Worm (Caenorhabditis elegans) whole organism, young adult: ENCODE data around the gene C48B4.13.

Source experiments
- B0336.3 ChIP-seq: fragments of 200-800 bp; sonication (Bioruptor generic); IDR thresholded peaks from 2 replicates; pipeline ENCODE4 v1.3.6; 2022; ENCODE audit warnings: missing genetic modification characterization, missing compliant biosample characterization
- C06A6.2 ChIP-seq: fragments of 200-800 bp; sonication (Bioruptor generic); conservative IDR thresholded peaks from 2 replicates; pipeline ENCODE4 v1.3.6; 2022; ENCODE audit warnings: missing genetic modification characterization, missing compliant biosample characterization
- D2030.7 ChIP-seq: fragments of 200-800 bp; sonication (Bioruptor generic); IDR thresholded peaks from 2 replicates; pipeline ENCODE4 v1.3.6; 2022; ENCODE audit warnings: missing genetic modification reagents, missing genetic modification characterization, missing compliant biosample characterization
- F23B12.7 ChIP-seq: sonication (generic microtip); optimal IDR thresholded peaks from 2 replicates; lab custom pipeline; 2017; ENCODE audit warnings: missing genetic modification characterization, mild to moderate bottlenecking, missing compliant biosample characterization, antibody characterized with exemption, moderate library complexity; ENCODE audit not compliant: insufficient read depth
- F52B5.7 ChIP-seq: sonication (generic microtip); optimal IDR thresholded peaks from 2 replicates; lab custom pipeline; 2016; ENCODE audit warnings: mild to moderate bottlenecking, missing genetic modification characterization, missing compliant biosample characterization
- F57A8.1 ChIP-seq: fragments of 200-800 bp; sonication (Bioruptor generic); optimal IDR thresholded peaks from 2 replicates; lab custom pipeline; 2018; ENCODE audit warnings: mild to moderate bottlenecking, missing genetic modification characterization, moderate library complexity, missing compliant biosample characterization
- K12H6.12 ChIP-seq: fragments of 200-800 bp; sonication (Bioruptor generic); optimal IDR thresholded peaks from 2 replicates; lab custom pipeline; 2018; ENCODE audit warnings: mild to moderate bottlenecking, missing genetic modification characterization, missing compliant biosample characterization
- T26A5.8 ChIP-seq: sonication (generic microtip); optimal IDR thresholded peaks from 2 replicates; lab custom pipeline; 2016; ENCODE audit warnings: missing genetic modification characterization, missing compliant biosample characterization
- Y53G8AR.9 ChIP-seq: fragments of 200-800 bp; sonication (Bioruptor generic); conservative IDR thresholded peaks from 2 replicates; pipeline ENCODE4 v1.3.6; 2022; ENCODE audit warnings: missing genetic modification reagents, missing genetic modification characterization, missing compliant biosample characterization
- Y56A3A.18 ChIP-seq: fragments of 200-800 bp; sonication (Bioruptor generic); IDR thresholded peaks from 2 replicates; pipeline ENCODE4 v1.3.6; 2022; ENCODE audit warnings: missing genetic modification reagents, missing genetic modification characterization, missing compliant biosample characterization
- Y67H2A.10 ChIP-seq: fragments of 200-800 bp; sonication (Bioruptor generic); conservative IDR thresholded peaks from 2 replicates; pipeline ENCODE4 v1.3.6; 2022; ENCODE audit warnings: missing genetic modification reagents, missing genetic modification characterization, missing compliant biosample characterization
- Y95B8A.8 ChIP-seq: fragments of 200-800 bp; sonication (Bioruptor generic); IDR thresholded peaks from 2 replicates; pipeline ENCODE4 v1.3.6; 2022; ENCODE audit warnings: missing genetic modification reagents, missing genetic modification characterization, missing compliant biosample characterization
- aptf-2 ChIP-seq: fragments of 200-800 bp; sonication (Bioruptor generic); conservative IDR thresholded peaks from 2 replicates; pipeline ENCODE4 v1.3.6; 2022; ENCODE audit warnings: missing genetic modification reagents, missing genetic modification characterization, missing compliant biosample characterization
- athp-1 ChIP-seq: sonication (generic microtip); optimal IDR thresholded peaks from 2 replicates; lab custom pipeline; 2017; ENCODE audit warnings: mild to moderate bottlenecking, missing genetic modification characterization, missing compliant biosample characterization
- attf-5 ChIP-seq: fragments of 200-800 bp; sonication (Bioruptor generic); optimal IDR thresholded peaks from 2 replicates; lab custom pipeline; 2018; ENCODE audit warnings: mild to moderate bottlenecking, missing genetic modification characterization, missing compliant biosample characterization
- attf-6 ChIP-seq: fragments of 200-800 bp; sonication (Bioruptor generic); IDR thresholded peaks from 2 replicates; pipeline ENCODE4 v1.3.6; 2022; ENCODE audit warnings: missing genetic modification reagents, missing genetic modification characterization, missing compliant biosample characterization
- bed-1 ChIP-seq: fragments of 200-800 bp; sonication (Bioruptor generic); IDR thresholded peaks from 2 replicates; pipeline ENCODE4 v1.3.6; 2022; ENCODE audit warnings: missing genetic modification reagents, missing genetic modification characterization, missing compliant biosample characterization
- ceh-100 ChIP-seq: fragments of 200-800 bp; sonication (Bioruptor generic); IDR thresholded peaks from 2 replicates; pipeline ENCODE4 v1.3.6; 2022; ENCODE audit warnings: missing genetic modification reagents, missing genetic modification characterization, missing compliant biosample characterization
- ceh-27 ChIP-seq: fragments of 200-800 bp; sonication (Bioruptor generic); optimal IDR thresholded peaks from 2 replicates; lab custom pipeline; 2018; ENCODE audit warnings: mild to moderate bottlenecking, missing genetic modification characterization, moderate library complexity, missing compliant biosample characterization
- ceh-40 ChIP-seq: fragments of 200-800 bp; sonication (Bioruptor generic); IDR thresholded peaks from 2 replicates; pipeline ENCODE4 v1.3.6; 2022; ENCODE audit warnings: missing genetic modification characterization, missing compliant biosample characterization
- dox-1 ChIP-seq: fragments of 200-800 bp; sonication (Bioruptor generic); IDR thresholded peaks from 2 replicates; pipeline ENCODE4 v1.3.6; 2022; ENCODE audit warnings: missing genetic modification reagents, missing genetic modification characterization, missing compliant biosample characterization
- dpff-1 ChIP-seq: sonication (generic microtip); optimal IDR thresholded peaks from 2 replicates; lab custom pipeline; 2017; ENCODE audit warnings: mild to moderate bottlenecking, missing genetic modification characterization, missing compliant biosample characterization
- fkh-3 ChIP-seq: sonication (generic microtip); optimal IDR thresholded peaks from 2 replicates; lab custom pipeline; 2016; ENCODE audit warnings: mild to moderate bottlenecking, missing genetic modification characterization, missing compliant biosample characterization
- hlh-26 ChIP-seq: fragments of 200-800 bp; sonication (Bioruptor generic); conservative IDR thresholded peaks from 2 replicates; pipeline ENCODE4 v1.3.6; 2022; ENCODE audit warnings: missing genetic modification reagents, missing genetic modification characterization, missing compliant biosample characterization
- let-526 ChIP-seq: fragments of 200-800 bp; sonication (Bioruptor generic); IDR thresholded peaks from 2 replicates; pipeline ENCODE4 v1.3.6; 2022; ENCODE audit warnings: missing genetic modification reagents, missing genetic modification characterization, missing compliant biosample characterization
- lin-54 ChIP-seq: fragments of 200-800 bp; sonication (Bioruptor generic); optimal IDR thresholded peaks from 2 replicates; lab custom pipeline; 2018; ENCODE audit warnings: mild to moderate bottlenecking, missing genetic modification characterization, missing compliant biosample characterization
- lsl-1 ChIP-seq: fragments of 200-800 bp; sonication (Bioruptor generic); optimal IDR thresholded peaks from 2 replicates; lab custom pipeline; 2018; ENCODE audit warnings: mild to moderate bottlenecking, missing genetic modification characterization, moderate library complexity, missing compliant biosample characterization
- madf-10 ChIP-seq: sonication (generic microtip); optimal IDR thresholded peaks from 2 replicates; lab custom pipeline; 2016; ENCODE audit warnings: mild to moderate bottlenecking, missing genetic modification characterization, missing compliant biosample characterization
- madf-6 ChIP-seq: fragments of 200-800 bp; sonication (Bioruptor generic); IDR thresholded peaks from 2 replicates; pipeline ENCODE4 v1.3.6; 2022; ENCODE audit warnings: missing genetic modification reagents, missing genetic modification characterization, missing compliant biosample characterization
- mcd-1 ChIP-seq: fragments of 200-800 bp; sonication (Bioruptor generic); IDR thresholded peaks from 2 replicates; pipeline ENCODE4 v1.3.6; 2022; ENCODE audit warnings: missing genetic modification reagents, missing genetic modification characterization, missing compliant biosample characterization
- mel-28 ChIP-seq: sonication (generic microtip); optimal IDR thresholded peaks from 2 replicates; lab custom pipeline; 2016; ENCODE audit warnings: borderline replicate concordance, mild to moderate bottlenecking, missing genetic modification characterization, missing compliant biosample characterization
- mxl-1 ChIP-seq: sonication (generic microtip); optimal IDR thresholded peaks from 2 replicates; lab custom pipeline; 2016; ENCODE audit warnings: missing genetic modification characterization, missing compliant biosample characterization
- nfyb-1 ChIP-seq: fragments of 200-800 bp; sonication (Bioruptor generic); IDR thresholded peaks from 2 replicates; pipeline ENCODE4 v1.3.6; 2022; ENCODE audit warnings: missing genetic modification reagents, missing genetic modification characterization, missing compliant biosample characterization
- nhr-80 ChIP-seq: sonication (generic microtip); optimal IDR thresholded peaks from 2 replicates; lab custom pipeline; 2016; ENCODE audit warnings: missing genetic modification characterization, missing compliant biosample characterization
- pha-4 ChIP-seq: fragments of 150-350 bp; sonication (generic microtip); optimal IDR thresholded peaks from 2 replicates; lab custom pipeline; 2014; ENCODE audit warnings: missing biosample characterization, missing genetic modification reagents, missing genetic modification characterization
- rcor-1 ChIP-seq: fragments of 200-800 bp; sonication (Bioruptor generic); IDR thresholded peaks from 2 replicates; pipeline ENCODE4 v1.3.6; 2022; ENCODE audit warnings: missing genetic modification reagents, missing genetic modification characterization, missing compliant biosample characterization
- sdz-38 ChIP-seq: sonication (generic microtip); optimal IDR thresholded peaks from 2 replicates; lab custom pipeline; 2016; ENCODE audit warnings: missing genotype, missing genetic modification characterization, missing compliant biosample characterization
- snpc-1.1 ChIP-seq: sonication (generic microtip); optimal IDR thresholded peaks from 2 replicates; lab custom pipeline; 2017; ENCODE audit warnings: missing genetic modification characterization, mild to moderate bottlenecking, missing compliant biosample characterization, antibody characterized with exemption, moderate library complexity, missing genotype, missing genetic modification reagents; ENCODE audit not compliant: insufficient read depth
- snpc-1.3 ChIP-seq: sonication (generic microtip); optimal IDR thresholded peaks from 2 replicates; lab custom pipeline; 2017; ENCODE audit warnings: missing genetic modification characterization, mild to moderate bottlenecking, missing compliant biosample characterization, antibody characterized with exemption, moderate library complexity, missing genotype, missing genetic modification reagents; ENCODE audit not compliant: insufficient read depth
- snpc-3.4 ChIP-seq: sonication (generic microtip); optimal IDR thresholded peaks from 2 replicates; lab custom pipeline; 2017; ENCODE audit warnings: missing genetic modification characterization, mild to moderate bottlenecking, missing compliant biosample characterization, antibody characterized with exemption, moderate library complexity, missing genotype, missing genetic modification reagents
- tbp1 ChIP-seq: fragments of 200-800 bp; sonication (Bioruptor generic); optimal IDR thresholded peaks from 2 replicates; lab custom pipeline; 2018; ENCODE audit warnings: mild to moderate bottlenecking, missing genetic modification characterization, missing compliant biosample characterization
- tlf-1 ChIP-seq: fragments of 200-800 bp; sonication (Bioruptor generic); optimal IDR thresholded peaks from 2 replicates; lab custom pipeline; 2018; ENCODE audit warnings: mild to moderate bottlenecking, missing genetic modification characterization, missing compliant biosample characterization
- unc-130 ChIP-seq: sonication (generic microtip); optimal IDR thresholded peaks from 2 replicates; lab custom pipeline; 2016; ENCODE audit warnings: missing genetic modification reagents, missing genetic modification characterization, missing compliant biosample characterization
- zfh-2 ChIP-seq: fragments of 200-800 bp; sonication (Bioruptor generic); conservative IDR thresholded peaks from 2 replicates; pipeline ENCODE4 v1.3.6; 2022; ENCODE audit warnings: missing genetic modification reagents, missing genetic modification characterization, missing compliant biosample characterization
- zim-3 ChIP-seq: sonication (generic microtip); optimal IDR thresholded peaks from 2 replicates; lab custom pipeline; 2017; ENCODE audit warnings: mild to moderate bottlenecking, missing genetic modification characterization, moderate library complexity, missing compliant biosample characterization
- ztf-26 ChIP-seq: sonication (generic microtip); optimal IDR thresholded peaks from 2 replicates; lab custom pipeline; 2017; ENCODE audit warnings: missing genetic modification characterization, missing compliant biosample characterization
- ztf-3 ChIP-seq: fragments of 200-800 bp; sonication (Bioruptor generic); optimal IDR thresholded peaks from 2 replicates; lab custom pipeline; 2018; ENCODE audit warnings: mild to moderate bottlenecking, missing genetic modification characterization, missing compliant biosample characterization

Gene C48B4.13

ce11 chrIII:9568451-9568850 lies at the start of gene C48B4.13:
Gene C48B4.13 (plus strand): TSS chrIII:9568751.
- TF ChIP-seq unc-130 (GFP tag; lab: Kevin White, UChicago), result no peak
- no peak for TF ChIP-seq T26A5.8
- TF ChIP-seq zim-3 (tag; lab: Kevin White, UChicago), result no peak
- TF ChIP-seq Y67H2A.10, result no peak
- TF ChIP-seq snpc-1.1, result no peak
- no peak for TF ChIP-seq F23B12.7 (tag; lab: Kevin White, UChicago)
- no peak for TF ChIP-seq mel-28 (tag; lab: Kevin White, UChicago)
- TF ChIP-seq Y95B8A.8 (GFP tag; lab: Robert Waterston, UW), result no peak
- no peak for TF ChIP-seq ztf-26 (tag; lab: Kevin White, UChicago)
- no peak for TF ChIP-seq sdz-38
- no peak for TF ChIP-seq ztf-3 (GFP tag; lab: Kevin White, UChicago)
- no peak for TF ChIP-seq attf-6 (GFP tag; lab: Robert Waterston, UW)
- TF ChIP-seq bed-1, result no peak
- no peak for TF ChIP-seq let-526
- TF ChIP-seq ceh-100 (GFP tag; lab: Robert Waterston, UW), result no peak
- no peak for TF ChIP-seq attf-5 (GFP tag; lab: Kevin White, UChicago)
- no peak for TF ChIP-seq fkh-3
- TF ChIP-seq, all 124 proteins: peak for 0

- TF ChIP-seq snpc-1.3 (tag; lab: Kevin White, UChicago) (peak; percentile 76), tbp1 (GFP tag; lab: Kevin White, UChicago) (peak; percentile 58), mxl-1 (no peak), D2030.7 (peak; percentile 79), C06A6.2 (GFP tag; lab: Robert Waterston, UW) (peak; percentile 54; the same call in 1 of the 2 replicates), F57A8.1 (GFP tag; lab: Kevin White, UChicago) (no peak), tlf-1 (peak; percentile 69), zfh-2 (no peak; the same call in 1 of the 2 replicates), F52B5.7 (no peak), ztf-3 (GFP tag; lab: Kevin White, UChicago) (no peak), mcd-1 (GFP tag; lab: Robert Waterston, UW) (peak; percentile 95), lsl-1 (GFP tag; lab: Kevin White, UChicago) (peak; percentile 72), hlh-26 (no peak), rcor-1 (GFP tag; lab: Robert Waterston, UW) (peak; percentile 70), dpff-1 (tag; lab: Kevin White, UChicago) (no peak), Y56A3A.18 (GFP tag; lab: Robert Waterston, UW) (no peak), lin-54 (GFP tag; lab: Kevin White, UChicago) (peak; percentile 78), madf-6 (GFP tag; lab: Robert Waterston, UW) (peak; percentile 79), nhr-80 (tag; lab: Kevin White, UChicago) (peak; percentile 76), pha-4 (no peak), nfyb-1 (GFP tag; lab: Robert Waterston, UW) (peak; percentile 88), ceh-27 (GFP tag; lab: Kevin White, UChicago) (peak; percentile 85), Y67H2A.10 (no peak), K12H6.12 (tag; lab: Kevin White, UChicago) (peak; percentile 70), athp-1 (tag; lab: Kevin White, UChicago) (peak; percentile 5), aptf-2 (GFP tag; lab: Robert Waterston, UW) (no peak), madf-10 (tag; lab: Kevin White, UChicago) (peak; percentile 23), dox-1 (GFP tag; lab: Robert Waterston, UW) (peak; percentile 94), B0336.3 (GFP tag; lab: Robert Waterston, UW) (peak; percentile 80), Y53G8AR.9 (GFP tag; lab: Robert Waterston, UW) (peak; percentile 80; the same call in 1 of the 2 replicates), snpc-3.4 (tag; lab: Kevin White, UChicago) (no peak), ceh-40 (GFP tag; lab: Robert Waterston, UW) (no peak)
Observed at ce11 chrIII:9521410-9522090, 47.0 kb upstream of the C48B4.13 start, which contains the start of the genes clu-1 and prp-40. Gene clu-1 (minus strand): TSS chrIII:9521460. Gene prp-40 (plus strand): TSS chrIII:9522075.
